Fruit fly (Drosophila melanogaster): ENCODE results near the gene CG8565.
A peak's percentile ranks its signal among the peaks of the same experiment; 100 is the strongest.

dm6 chrX:15860479-15860878 is 22.8 kb downstream of the CG8565 start:
- TF ChIP-seq Sox102F (GFP tag; optimal IDR thresholded peaks at IDR 0.05) (peak; percentile 33), CG6276 (GFP tag; optimal IDR thresholded peaks at IDR 0.05) (peak; percentile 62), CG10669 (GFP tag; optimal IDR thresholded peaks at IDR 0.05) (peak; percentile 53), Gug (GFP tag; IDR thresholded peaks at IDR 0.05) (peak; percentile 43), Blimp-1 (GFP tag; optimal IDR thresholded peaks at IDR 0.05) (peak; percentile 29), CG34406 (GFP tag; optimal IDR thresholded peaks at IDR 0.05) (peak; percentile 44), CG8632 (GFP tag; optimal IDR thresholded peaks at IDR 0.05) (peak; percentile 36)
